Worm (Caenorhabditis elegans) whole organism, L4/young adult: ENCODE results near the gene C04C3.14.

Experiments used
- W03F9.2 ChIP-seq: fragments of 150-350 bp; optimal IDR thresholded peaks from 2 replicates; lab custom pipeline; 2014; ENCODE audit warnings: missing biosample characterization, missing genetic modification characterization
- dao-5 ChIP-seq: sonication (generic microtip); optimal IDR thresholded peaks from 2 replicates; lab custom pipeline; 2016; ENCODE audit warnings: missing genotype, missing genetic modification characterization, moderate library complexity, missing compliant biosample characterization
- him-1 ChIP-seq: sonication (generic microtip); optimal IDR thresholded peaks from 2 replicates; lab custom pipeline; 2016; ENCODE audit warnings: missing genotype, missing genetic modification reagents, missing genetic modification characterization, missing compliant biosample characterization

C04C3.14 gene

DNA sequence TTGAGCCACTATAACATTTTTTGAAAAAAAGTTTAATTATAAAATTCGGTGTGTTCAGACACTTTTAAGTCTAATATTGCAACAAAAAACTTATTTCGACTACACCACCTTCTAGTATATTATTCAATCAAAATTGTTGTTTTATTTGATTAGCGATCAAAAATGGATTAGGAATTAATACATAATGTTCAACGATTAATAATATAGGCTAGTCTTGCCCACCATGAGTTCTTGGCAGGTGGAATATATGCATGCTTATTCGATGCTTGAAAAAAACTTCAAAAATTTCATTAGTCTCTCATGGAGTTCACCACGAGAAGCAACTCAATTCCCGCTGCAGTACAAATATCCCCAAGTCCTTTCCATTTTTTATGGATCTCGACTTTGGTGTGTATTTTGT lies 40.3 kb downstream of the C04C3.14 start, which contains the start of gene srz-32:
TSS of gene srz-32 (plus strand) at position 301 of the 400 bp plus-strand sequence.
- TF ChIP-seq W03F9.2 = no peak
- no peak for TF ChIP-seq dao-5 (tag; lab: Kevin White, UChicago)
- no peak for TF ChIP-seq him-1 (tag; lab: Kevin White, UChicago)

ce11 chrIV:3438022-3438421 lies 42.3 kb downstream of the C04C3.14 start, which contains the start of gene grd-13:
Gene grd-13 (plus strand): TSS chrIV:3438312.
- TF ChIP-seq dao-5 (tag; lab: Kevin White, UChicago) (no peak), him-1 (tag; lab: Kevin White, UChicago) (no peak), W03F9.2 (no peak)

DNA sequence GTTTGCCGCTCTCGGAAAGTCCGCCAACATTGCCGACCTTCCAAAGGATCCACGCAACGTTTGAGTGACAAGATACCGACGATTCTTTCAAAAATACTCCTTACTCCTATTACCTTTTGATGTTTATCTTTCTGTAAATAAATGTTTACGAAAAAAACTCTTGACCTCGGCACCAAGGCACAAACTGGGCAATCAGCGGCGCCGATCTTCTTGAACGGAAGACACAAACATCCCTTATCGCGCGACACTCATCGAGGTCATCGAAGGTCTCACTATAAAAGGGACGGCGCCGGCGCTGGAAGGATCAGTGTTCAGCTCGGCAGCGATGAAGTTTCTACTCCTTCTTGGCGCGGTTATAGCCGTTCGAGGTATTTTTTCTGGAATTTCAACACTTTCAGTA lies 43.7 kb downstream of the C04C3.14 start, which contains the start of gene grd-3:
TSS of gene grd-3 (plus strand) at position 302 of the 400 bp plus-strand sequence.
- TF ChIP-seq him-1 (tag; lab: Kevin White, UChicago) (no peak), dao-5 (tag; lab: Kevin White, UChicago) (no peak)

DNA sequence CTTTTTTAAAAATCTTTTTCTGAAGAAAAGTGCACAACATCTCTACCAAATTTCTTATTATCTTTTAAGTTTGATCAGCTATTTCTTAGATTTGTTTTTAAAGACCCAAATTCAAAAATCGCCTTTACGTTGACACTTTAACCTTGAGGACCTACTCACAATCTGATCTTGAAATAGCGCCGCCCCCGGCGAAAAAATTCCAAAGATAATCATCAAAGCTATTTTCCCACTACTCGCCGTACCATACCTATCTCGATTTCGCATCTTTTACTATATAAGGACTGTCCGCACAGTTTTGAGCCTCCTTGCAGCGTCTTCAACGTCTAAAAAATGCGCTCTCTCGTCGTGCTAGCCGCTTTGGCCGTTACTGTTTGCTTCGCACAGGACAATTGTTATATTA lies 45.2 kb downstream of the C04C3.14 start, which contains the start of gene grd-10:
TSS of gene grd-10 (plus strand) at position 208 of the 400 bp plus-strand sequence.
- TF ChIP-seq W03F9.2 = no peak
- TF ChIP-seq dao-5 (tag; lab: Kevin White, UChicago) = no peak
- TF ChIP-seq him-1 (tag; lab: Kevin White, UChicago) = no peak

DNA sequence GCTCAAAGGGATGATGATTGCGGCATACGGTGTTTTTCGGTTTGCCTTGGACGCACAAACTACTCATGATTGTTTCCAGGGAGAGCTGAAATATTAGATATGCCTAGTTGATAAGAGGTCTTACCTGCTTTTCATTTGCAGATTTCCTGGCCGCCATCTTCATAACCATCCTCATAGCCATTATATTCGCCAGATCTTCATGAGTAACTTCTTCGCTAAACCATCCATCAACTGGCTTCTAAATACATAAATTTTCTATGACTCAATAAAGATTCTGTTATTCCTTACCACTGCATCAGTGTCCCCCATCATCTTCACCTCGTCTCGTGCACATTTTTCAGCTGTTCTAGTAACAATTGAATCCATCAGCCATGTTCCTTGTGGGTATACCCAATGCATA lies 46.8 kb downstream of the C04C3.14 start:
- no peak for TF ChIP-seq W03F9.2
- TF ChIP-seq dao-5 (tag; lab: Kevin White, UChicago) = no peak
- no peak for TF ChIP-seq him-1 (tag; lab: Kevin White, UChicago)

- TF ChIP-seq W03F9.2 = no peak
- TF ChIP-seq him-1 (tag; lab: Kevin White, UChicago) = no peak
- no peak for TF ChIP-seq dao-5 (tag; lab: Kevin White, UChicago)
Observed at ce11 chrIV:3444101-3444500, 48.4 kb downstream of the C04C3.14 start, which contains the start of gene F09D12.2. Gene F09D12.2 (minus strand): TSS chrIV:3444201.

DNA sequence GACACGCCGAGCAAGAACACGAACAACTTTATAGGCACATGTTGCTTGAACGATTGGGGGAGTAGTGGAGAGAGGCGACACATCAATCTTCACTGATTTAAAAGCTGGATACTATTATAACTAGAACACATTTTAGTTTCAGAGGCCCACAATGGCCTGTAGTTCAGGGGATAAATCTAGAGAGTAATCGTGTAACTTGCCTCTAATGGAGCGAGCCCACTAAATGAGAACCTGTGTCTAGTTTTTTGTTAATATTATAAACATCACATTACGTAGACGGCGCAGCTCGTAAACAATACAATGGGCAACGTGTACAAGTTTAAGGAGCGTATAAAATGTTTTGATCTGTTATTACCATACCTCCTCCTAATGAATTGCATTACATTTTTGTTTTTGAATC lies 48.9 kb downstream of the C04C3.14 start, which contains the start of gene F58E2.5:
TSS of gene F58E2.5 (plus strand) at position 301 of the 400 bp plus-strand sequence.
- TF ChIP-seq W03F9.2 = no peak
- no peak for TF ChIP-seq dao-5 (tag; lab: Kevin White, UChicago)
- no peak for TF ChIP-seq him-1 (tag; lab: Kevin White, UChicago)
